Worm (Caenorhabditis elegans): ENCODE measurements around the gene spl-2.

ce11 chrV:9122004-9122403 is 24.7 kb downstream of the spl-2 start, which contains the start of gene F21C10.13:
- no peak for TF ChIP-seq unc-62 (GFP tag; optimal IDR thresholded peaks at IDR 0.05)
- TF ChIP-seq unc-39 (tag; optimal IDR thresholded peaks at IDR 0.05): no peak
- no peak for TF ChIP-seq ceh-39 (tag; optimal IDR thresholded peaks at IDR 0.05)
- TF ChIP-seq nhr-12 (tag; optimal IDR thresholded peaks at IDR 0.05): no peak
- TF ChIP-seq lin-13 (tag; optimal IDR thresholded peaks at IDR 0.05): no peak
- no peak for TF ChIP-seq snpc-4 (tag; optimal IDR thresholded peaks at IDR 0.05)
- TF ChIP-seq ztf-11 (tag; optimal IDR thresholded peaks at IDR 0.05): no peak
- no peak for TF ChIP-seq nhr-28 (tag; optimal IDR thresholded peaks at IDR 0.05)
- no peak for TF ChIP-seq nhr-237 (tag; optimal IDR thresholded peaks at IDR 0.05)
